Fruit fly (Drosophila melanogaster): ENCODE data around the gene mthl14.

DNA sequence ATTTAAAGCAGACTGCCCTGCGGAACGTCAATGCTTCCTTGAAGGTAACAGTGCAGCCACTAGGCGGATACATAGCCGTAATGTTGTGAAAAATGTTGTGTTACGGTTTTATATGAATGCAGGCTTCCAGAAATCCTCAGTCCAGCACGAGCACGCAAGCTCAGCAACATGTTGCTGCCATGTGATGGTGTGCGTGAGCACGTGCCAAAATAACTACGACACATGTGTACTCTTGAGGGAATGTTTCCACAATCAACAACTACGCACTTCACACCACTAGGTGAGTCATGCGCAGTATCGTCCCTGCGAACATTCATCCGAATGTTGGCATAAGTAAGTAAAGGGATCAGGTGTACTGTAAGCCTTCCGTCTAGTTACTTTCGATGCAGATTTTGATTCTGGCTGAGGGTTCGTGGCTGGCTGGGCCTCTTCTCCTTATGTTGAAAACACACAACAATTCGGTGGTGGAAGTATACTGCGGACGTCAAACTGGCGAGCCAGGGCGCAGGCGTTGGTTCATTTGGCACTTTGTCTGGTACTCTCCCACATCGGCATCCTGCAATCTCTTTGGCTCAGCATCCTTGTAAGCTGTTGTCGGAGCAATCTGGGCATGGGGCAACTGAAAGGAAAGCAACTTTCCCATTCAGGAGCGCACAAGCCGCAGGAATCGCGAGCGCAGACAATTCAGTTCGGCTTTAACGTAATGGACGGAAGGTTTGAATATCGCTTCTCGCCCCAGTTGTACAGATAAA lies 29.6 kb downstream of the mthl14 start, which contains the start of gene RhoGEF3:
- no peak for TF ChIP-seq Sin3A (optimal IDR thresholded peaks at IDR 0.05)
- TF ChIP-seq psq (optimal IDR thresholded peaks at IDR 0.05), result no peak
- TF ChIP-seq ttk (optimal IDR thresholded peaks at IDR 0.05), result no peak
- TF ChIP-seq h (optimal IDR thresholded peaks at IDR 0.05), result no peak
- no peak for TF ChIP-seq Myc (optimal IDR thresholded peaks at IDR 0.05)
